Worm (Caenorhabditis elegans): ENCODE measurements around the gene F08D12.2.

- TF ChIP-seq B0310.2 (tag; optimal IDR thresholded peaks at IDR 0.05), result no peak
- TF ChIP-seq ama-1 (optimal IDR thresholded peaks at IDR 0.05), result no peak
- TF ChIP-seq tbx-37 (GFP tag; conservative IDR thresholded peaks at IDR 0.05), result no peak
- TF ChIP-seq flt-1 (GFP tag; IDR thresholded peaks at IDR 0.05), result no peak
- TF ChIP-seq ceh-13 (GFP tag; optimal IDR thresholded peaks at IDR 0.05), result no peak
- TF ChIP-seq tra-4 (tag; optimal IDR thresholded peaks at IDR 0.05), result no peak
- no peak for TF ChIP-seq aly-1 (tag; optimal IDR thresholded peaks at IDR 0.05)
- TF ChIP-seq pes-1 (GFP tag; IDR thresholded peaks at IDR 0.05), result no peak
- TF ChIP-seq hmg-4 (GFP tag; optimal IDR thresholded peaks at IDR 0.05), result no peak
- TF ChIP-seq hmbx-1 (tag; optimal IDR thresholded peaks at IDR 0.05), result no peak
- TF ChIP-seq ets-7 (tag; optimal IDR thresholded peaks at IDR 0.05), result no peak
- TF ChIP-seq scrt-1 (GFP tag; IDR thresholded peaks at IDR 0.05), result no peak
Observed at ce11 chrII:2736156-2736728, 45.2 kb upstream of the F08D12.2 start, which contains the start of gene T05A8.8.
